Worm (Caenorhabditis elegans) whole organism, L1 larva: ENCODE data around the gene eri-1.

Source experiments
- C34B4.2 ChIP-seq: sonication (generic microtip); optimal IDR thresholded peaks from 2 replicates; lab custom pipeline; 2017; ENCODE audit warnings: mild to moderate bottlenecking, missing genetic modification characterization, missing compliant biosample characterization
- Y116A8C.19 ChIP-seq: sonication (generic microtip); optimal IDR thresholded peaks from 2 replicates; lab custom pipeline; 2016; ENCODE audit warnings: missing compliant biosample characterization, missing genetic modification characterization, borderline replicate concordance
- alr-1 ChIP-seq: fragments of 200-800 bp; sonication (Bioruptor generic); optimal IDR thresholded peaks from 2 replicates; lab custom pipeline; 2018; ENCODE audit warnings: borderline replicate concordance, mild to moderate bottlenecking, missing genetic modification characterization, missing compliant biosample characterization
- ama-1 ChIP-seq: fragments of 150-350 bp; optimal IDR thresholded peaks from 2 replicates; lab custom pipeline; 2014
- ceh-82 ChIP-seq, 3 experiments: fragments of 150-350 bp in 1 of 3; sonication (generic microtip) in 2 of 3; optimal IDR thresholded peaks; 2 replicates each; lab custom pipeline; 2014 to 2017; ENCODE audit warnings: missing biosample characterization in 3 of 3, missing genetic modification characterization in 3 of 3
- ceh-90 ChIP-seq: sonication (generic microtip); optimal IDR thresholded peaks from 2 replicates; lab custom pipeline; 2016; ENCODE audit warnings: missing genetic modification characterization, missing compliant biosample characterization
- dpl-1 ChIP-seq, 3 experiments: fragments of 150-350 bp in 2 of 3; sonication (generic microtip) in 1 of 3; optimal IDR thresholded peaks; 2 replicates each; lab custom pipeline; 2014 to 2017; ENCODE audit warnings: missing biosample characterization in 3 of 3, missing genetic modification characterization in 3 of 3, missing genetic modification reagents in 3 of 3
- efl-1 ChIP-seq, 4 experiments: fragments of 150-350 bp; optimal IDR thresholded peaks in 3 of 4; peaks in 1 of 4; 1 replicate in 1 of 4; 2 replicates in 3 of 4; lab custom pipeline; 2014; ENCODE audit warnings: missing biosample characterization in 2 of 4, missing genetic modification characterization in 2 of 4, missing genetic modification reagents in 2 of 4
- efl-3 ChIP-seq: fragments of 200-800 bp; sonication (Bioruptor generic); optimal IDR thresholded peaks from 2 replicates; lab custom pipeline; 2018; ENCODE audit warnings: mild to moderate bottlenecking, missing genetic modification characterization, missing compliant biosample characterization
- elt-2 ChIP-seq: sonication (generic microtip); optimal IDR thresholded peaks from 2 replicates; lab custom pipeline; 2016; ENCODE audit warnings: missing genetic modification characterization, mild to moderate bottlenecking, inconsistent platforms, missing compliant biosample characterization, missing genetic modification reagents
- fkh-8 ChIP-seq: sonication (generic microtip); optimal IDR thresholded peaks from 2 replicates; lab custom pipeline; 2016; ENCODE audit warnings: mild to moderate bottlenecking, missing genetic modification characterization, missing compliant biosample characterization
- fos-1 ChIP-seq: fragments of 150-350 bp; optimal IDR thresholded peaks from 2 replicates; lab custom pipeline; 2014; ENCODE audit warnings: missing biosample characterization, missing genetic modification characterization
- irx-1 ChIP-seq: sonication (generic microtip); optimal IDR thresholded peaks from 2 replicates; lab custom pipeline; 2016; ENCODE audit warnings: missing genetic modification characterization, missing compliant biosample characterization
- isw-1 ChIP-seq: fragments of 200-800 bp; sonication (Bioruptor generic); IDR thresholded peaks from 2 replicates; pipeline ENCODE4 v1.3.6; 2022; ENCODE audit warnings: missing genetic modification characterization, missing compliant biosample characterization
- lin-13 ChIP-seq: fragments of 150-350 bp; optimal IDR thresholded peaks from 2 replicates; lab custom pipeline; 2014; ENCODE audit warnings: missing biosample characterization, missing genetic modification reagents, missing genetic modification characterization
- lin-15B ChIP-seq: fragments of 150-350 bp; sonication (generic microtip); optimal IDR thresholded peaks from 3 replicates; lab custom pipeline; 2014; ENCODE audit warnings: missing biosample characterization, missing genetic modification characterization
- lin-35 ChIP-seq, 2 experiments: fragments of 150-350 bp; optimal IDR thresholded peaks; 2 replicates each; lab custom pipeline; 2014; ENCODE audit warnings: missing biosample characterization in 2 of 2, missing genetic modification characterization in 2 of 2, missing genetic modification reagents in 2 of 2
- lin-39 ChIP-seq: fragments of 150-350 bp; optimal IDR thresholded peaks from 2 replicates; lab custom pipeline; 2014; ENCODE audit warnings: missing biosample characterization, missing genetic modification reagents, missing genetic modification characterization
- lsy-2 ChIP-seq, 2 experiments: fragments of 150-350 bp; optimal IDR thresholded peaks; 2 replicates each; lab custom pipeline; 2014; ENCODE audit warnings: missing biosample characterization in 2 of 2, missing genetic modification characterization in 2 of 2
- mef-2 ChIP-seq: fragments of 150-350 bp; optimal IDR thresholded peaks from 2 replicates; lab custom pipeline; 2014; ENCODE audit warnings: missing biosample characterization, missing genetic modification characterization
- mep-1 ChIP-seq: fragments of 150-350 bp; optimal IDR thresholded peaks from 2 replicates; lab custom pipeline; 2014; ENCODE audit warnings: missing biosample characterization, missing genetic modification characterization
- nhr-19 ChIP-seq: fragments of 200-800 bp; sonication (Bioruptor generic); conservative IDR thresholded peaks from 2 replicates; pipeline ENCODE4 v1.3.6; 2022; ENCODE audit warnings: missing genetic modification characterization, missing compliant biosample characterization
- nhr-20 ChIP-seq: sonication (generic microtip); optimal IDR thresholded peaks from 2 replicates; lab custom pipeline; 2016; ENCODE audit warnings: mild to moderate bottlenecking, missing genetic modification characterization, missing compliant biosample characterization
- nhr-237 ChIP-seq: fragments of 150-350 bp; optimal IDR thresholded peaks from 2 replicates; lab custom pipeline; 2014; ENCODE audit warnings: missing biosample characterization, missing genetic modification characterization
- nhr-71 ChIP-seq: sonication (generic microtip); optimal IDR thresholded peaks from 2 replicates; lab custom pipeline; 2016; ENCODE audit warnings: mild to moderate bottlenecking, missing genetic modification characterization, moderate library complexity, missing compliant biosample characterization
- nhr-77 ChIP-seq: fragments of 150-350 bp; optimal IDR thresholded peaks from 2 replicates; lab custom pipeline; 2014; ENCODE audit warnings: missing biosample characterization, missing genetic modification characterization
- nhr-84 ChIP-seq: sonication (generic microtip); optimal IDR thresholded peaks from 2 replicates; lab custom pipeline; 2017; ENCODE audit warnings: missing biosample characterization, missing genetic modification characterization
- rnt-1 ChIP-seq: sonication (generic microtip); optimal IDR thresholded peaks from 2 replicates; lab custom pipeline; 2016; ENCODE audit warnings: mild to moderate bottlenecking, missing genetic modification characterization, moderate library complexity, missing compliant biosample characterization
- snpc-4 ChIP-seq: fragments of 150-350 bp; optimal IDR thresholded peaks from 2 replicates; lab custom pipeline; 2014; ENCODE audit warnings: missing biosample characterization, missing genetic modification characterization
- snu-23 ChIP-seq: sonication (generic microtip); optimal IDR thresholded peaks from 2 replicates; lab custom pipeline; 2016; ENCODE audit warnings: missing genetic modification characterization, missing compliant biosample characterization
- sox-4 ChIP-seq: sonication (generic microtip); optimal IDR thresholded peaks from 2 replicates; lab custom pipeline; 2016; ENCODE audit warnings: missing genetic modification characterization, missing compliant biosample characterization
- sptf-1 ChIP-seq: fragments of 150-350 bp; optimal IDR thresholded peaks from 2 replicates; lab custom pipeline; 2014; ENCODE audit warnings: missing biosample characterization, missing genetic modification characterization
- sup-37 ChIP-seq: fragments of 200-800 bp; sonication (Bioruptor generic); optimal IDR thresholded peaks from 2 replicates; lab custom pipeline; 2018; ENCODE audit warnings: mild to moderate bottlenecking, missing genetic modification characterization, missing compliant biosample characterization
- unc-130 ChIP-seq: fragments of 150-350 bp; optimal IDR thresholded peaks from 2 replicates; lab custom pipeline; 2017; ENCODE audit warnings: missing biosample characterization, missing genetic modification characterization, inconsistent platforms
- unc-98 ChIP-seq: fragments of 200-800 bp; sonication (Bioruptor generic); IDR thresholded peaks from 2 replicates; pipeline ENCODE4 v1.3.6; 2022; ENCODE audit warnings: missing genetic modification characterization, missing compliant biosample characterization
- zip-4 ChIP-seq: fragments of 200-800 bp; sonication (Bioruptor generic); optimal IDR thresholded peaks from 2 replicates; lab custom pipeline; 2018; ENCODE audit warnings: mild to moderate bottlenecking, missing genetic modification characterization, moderate library complexity, missing compliant biosample characterization

The eri-1 gene

DNA sequence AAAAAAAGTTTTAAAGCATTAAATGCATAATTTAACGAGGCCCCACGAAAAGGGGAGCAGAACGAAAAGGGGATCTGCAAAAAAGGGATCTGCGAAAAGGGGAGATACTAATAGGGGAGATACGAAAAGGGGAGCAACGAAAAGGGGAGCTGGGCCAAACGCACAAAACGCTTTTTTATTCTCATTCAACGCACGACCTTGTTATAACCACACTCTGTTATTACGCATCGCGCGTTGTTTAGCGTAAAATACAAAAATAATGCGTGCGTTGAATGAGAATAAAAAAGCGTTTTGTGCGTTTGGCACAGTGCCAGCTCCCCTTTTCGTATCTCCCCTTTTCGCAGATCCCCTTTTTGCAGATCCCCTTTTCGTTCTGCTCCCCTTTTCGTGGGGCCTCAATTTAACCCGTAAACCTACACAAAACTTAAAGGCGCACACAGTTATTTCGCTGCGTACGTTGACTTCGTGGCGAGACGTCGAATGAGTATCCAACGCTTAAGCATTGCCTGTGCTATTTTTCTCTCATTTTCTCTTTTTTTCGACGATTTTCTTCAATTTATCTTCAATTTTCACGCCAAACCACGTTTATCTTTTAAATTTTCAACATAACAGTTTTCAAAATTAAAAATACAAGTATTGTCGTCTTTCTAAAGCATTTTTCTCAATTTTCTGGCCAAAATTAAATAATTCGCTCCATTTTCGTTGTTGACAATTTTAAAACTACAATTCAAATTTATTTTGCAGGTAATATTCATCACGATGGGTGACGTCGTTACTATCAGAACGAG lies 34.4 kb downstream of the eri-1 start, which contains the start of gene rps-24 (continued):
- TF ChIP-seq ceh-82 (tag; optimal IDR thresholded peaks at IDR 0.05; lab: Kevin White, UChicago) (peak; percentile 83 to 94 (median 86)), ama-1 (peak; percentile 41), rnt-1 (tag; lab: Kevin White, UChicago) (peak; percentile 97), fkh-8 (tag; lab: Kevin White, UChicago) (peak; percentile 97), sox-4 (tag; lab: Kevin White, UChicago) (peak; percentile 88), irx-1 (tag; lab: Kevin White, UChicago) (peak; percentile 80), fos-1 (tag; lab: Kevin White, UChicago) (peak; percentile 80), isw-1 (GFP tag; lab: Robert Waterston, UW) (peak; percentile 99), lin-13 (GFP tag; lab: Kevin White, UChicago) (peak; percentile 87), lin-39 (tag; lab: Kevin White, UChicago) (peak; percentile 43), nhr-77 (tag; lab: Kevin White, UChicago) (peak; percentile 87), snpc-4 (peak; percentile 66), nhr-20 (tag; lab: Kevin White, UChicago) (peak; percentile 91), zip-4 (GFP tag; lab: Kevin White, UChicago) (peak; percentile 12)

DNA sequence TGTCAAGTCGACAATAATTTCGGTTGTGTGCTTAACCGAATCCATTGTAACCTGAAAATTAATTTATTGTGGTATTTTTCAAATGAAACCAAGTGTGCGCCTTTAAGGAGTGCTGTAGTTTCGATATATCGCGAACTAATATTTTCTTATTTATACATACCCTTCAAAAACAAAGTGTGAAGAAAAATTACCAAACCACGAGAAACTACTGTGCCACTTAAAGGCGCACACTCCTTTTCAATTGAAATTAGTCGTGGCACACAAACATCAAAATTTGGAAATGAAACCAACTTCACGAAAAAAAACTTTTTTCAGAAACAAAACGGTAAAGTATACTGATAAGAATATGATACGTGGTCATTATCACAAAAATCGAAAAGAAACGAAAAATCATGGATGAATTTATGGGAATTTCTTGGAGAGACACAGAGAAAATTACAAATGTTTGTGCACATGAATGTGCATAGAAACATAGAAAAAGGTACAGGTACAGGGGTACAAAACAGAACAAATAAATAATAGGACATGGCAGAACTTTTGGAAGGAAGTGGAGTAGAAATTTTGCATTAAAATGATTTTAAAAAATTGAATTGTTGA lies 36.5 kb downstream of the eri-1 start, which contains the start of gene spl-1:
Gene spl-1, minus strand, starts transcription at position 51 of the 597 bp plus-strand sequence.
- peak; percentile 40 for TF ChIP-seq elt-2
- no peak for TF ChIP-seq sup-37 (GFP tag; lab: Kevin White, UChicago)
- no peak for TF ChIP-seq nhr-84
- no peak for TF ChIP-seq nhr-237
- TF ChIP-seq lin-35 (GFP tag; optimal IDR thresholded peaks at IDR 0.05; lab: Kevin White, UChicago) = peak in 1 of 2 experiments; percentile 22
- TF ChIP-seq, all 84 proteins: peak for 2

DNA sequence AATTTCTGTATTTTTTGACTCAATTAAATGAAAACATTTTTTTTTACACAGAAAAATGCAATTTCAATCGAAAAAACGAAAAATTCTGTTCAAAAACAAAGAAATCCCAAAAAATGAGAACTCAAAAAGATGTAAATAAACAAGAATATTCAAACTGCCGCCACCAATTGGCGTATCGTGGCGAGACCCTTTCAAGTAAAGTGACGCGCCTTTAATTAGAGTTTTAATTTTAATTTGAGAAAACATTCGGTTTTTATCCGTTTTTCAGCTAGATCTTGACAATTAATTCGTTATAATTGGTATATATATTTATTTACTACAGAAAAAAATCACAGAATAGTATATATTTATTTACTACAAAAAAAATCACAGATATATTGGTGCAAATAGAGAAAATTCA lies 40.2 kb downstream of the eri-1 start:
- TF ChIP-seq nhr-19 (GFP tag; lab: Robert Waterston, UW) = no peak
- TF ChIP-seq efl-1 (optimal IDR thresholded peaks at IDR 0.05; lab: Kevin White, UChicago) = peak; percentile 12 to 53
- TF ChIP-seq efl-1 (GFP tag; optimal IDR thresholded peaks at IDR 0.05 in 1 of 2; lab: Kevin White, UChicago) = peak in 1 of 2 experiments; percentile 54
- peak in 1 of 3 experiments; percentile 37 for TF ChIP-seq dpl-1 (GFP tag; optimal IDR thresholded peaks at IDR 0.05; lab: Kevin White, UChicago)
- TF ChIP-seq, all 84 proteins: peak for 2

DNA sequence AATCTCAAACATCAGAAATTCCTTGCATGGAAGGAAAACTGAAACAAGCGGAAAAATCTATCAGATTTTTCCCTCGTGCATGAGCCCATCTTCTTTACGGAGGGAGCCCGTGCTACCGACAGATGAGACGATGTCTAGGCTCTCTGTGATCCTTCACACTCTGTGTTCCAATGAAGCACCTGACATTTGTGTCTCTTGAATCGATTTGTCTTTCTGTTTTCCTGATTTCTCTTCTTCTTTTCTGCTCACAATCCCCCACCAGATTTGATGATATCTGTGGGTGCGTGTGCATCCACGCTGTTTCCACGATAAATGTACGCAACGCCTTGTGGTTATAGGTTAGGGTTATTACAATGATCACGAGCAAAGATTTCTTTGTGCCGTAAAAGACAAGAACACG lies 40.9 kb downstream of the eri-1 start:
- TF ChIP-seq unc-130 (tag; lab: Kevin White, UChicago) (peak; percentile 12), ceh-90 (tag; lab: Kevin White, UChicago) (no peak), lsy-2 (tag; optimal IDR thresholded peaks at IDR 0.05; lab: Kevin White, UChicago) (peak in 1 of 2 experiments; percentile 39), C34B4.2 (tag; lab: Kevin White, UChicago) (no peak), alr-1 (tag; lab: Kevin White, UChicago) (no peak), lin-13 (GFP tag; lab: Kevin White, UChicago) (no peak), lin-15B (tag; lab: Kevin White, UChicago) (no peak), nhr-237 (no peak), nhr-71 (tag; lab: Kevin White, UChicago) (peak; percentile 34), efl-1 (optimal IDR thresholded peaks at IDR 0.05; lab: Kevin White, UChicago) (no peak), efl-1 (GFP tag; optimal IDR thresholded peaks at IDR 0.05 in 1 of 2; lab: Kevin White, UChicago) (no peak), unc-98 (no peak), rnt-1 (tag; lab: Kevin White, UChicago) (peak; percentile 39), mef-2 (tag; lab: Kevin White, UChicago) (no peak), efl-3 (no peak), snu-23 (peak; percentile 24), sptf-1 (tag; lab: Kevin White, UChicago) (no peak), Y116A8C.19 (tag; lab: Kevin White, UChicago) (no peak), mep-1 (tag; lab: Kevin White, UChicago) (no peak)
